Fruit fly (Drosophila melanogaster): ENCODE data around the gene Socs16D.

The Socs16D gene

dm6 chrX:17782058-17782457 lies 45.3 kb downstream of the Socs16D start (continued):
- TF ChIP-seq CG12299 (tag; optimal IDR thresholded peaks at IDR 0.05) (peak; percentile 11), insv (GFP tag; optimal IDR thresholded peaks at IDR 0.05) (no peak), ewg (GFP tag; optimal IDR thresholded peaks at IDR 0.05) (peak; percentile 15), CG2712 (tag; optimal IDR thresholded peaks at IDR 0.05) (peak; percentile 67), Aef1 (GFP tag; IDR thresholded peaks at IDR 0.05) (no peak), Lpt (GFP tag; optimal IDR thresholded peaks at IDR 0.05) (no peak), CG17361 (GFP tag; IDR thresholded peaks at IDR 0.05) (peak; percentile 58; the same call in 2 of the 3 replicates), CG7556 (GFP tag; optimal IDR thresholded peaks at IDR 0.05) (peak; percentile 65), Dek (tag; optimal IDR thresholded peaks at IDR 0.05) (no peak), CG34376 (GFP tag; optimal IDR thresholded peaks at IDR 0.05) (no peak), CG10979 (tag; optimal IDR thresholded peaks at IDR 0.05) (peak; percentile 70), CG31224 (GFP tag; IDR thresholded peaks at IDR 0.05) (no peak)

- TF ChIP-seq vvl (GFP tag; IDR thresholded peaks at IDR 0.05) (peak; percentile 19; the same call in 1 of the 2 replicates), CG8281 (tag; optimal IDR thresholded peaks at IDR 0.05) (peak; percentile 98), CG8290 (GFP tag; optimal IDR thresholded peaks at IDR 0.05) (no peak), CG8290 (tag; optimal IDR thresholded peaks at IDR 0.05) (no peak)
These were observed 46.5 kb downstream of the Socs16D start for dm6 chrX:17780834-17781233.

dm6 chrX:17780295-17780694 lies 47.1 kb downstream of the Socs16D start:
- peak; percentile 11 for TF ChIP-seq CG1602 (GFP tag; optimal IDR thresholded peaks at IDR 0.05)
- peak; percentile 20 for TF ChIP-seq CG1233 (GFP tag; optimal IDR thresholded peaks at IDR 0.05)
- TF ChIP-seq Trl (optimal IDR thresholded peaks at IDR 0.05): no peak
- no peak for TF ChIP-seq Trl (GFP tag; optimal IDR thresholded peaks at IDR 0.05)
- TF ChIP-seq sim (GFP tag; IDR thresholded peaks at IDR 0.05): no peak
- TF ChIP-seq CG17359 (tag; optimal IDR thresholded peaks at IDR 0.05): peak; percentile 3
- no peak for TF ChIP-seq Ets97D (GFP tag; optimal IDR thresholded peaks at IDR 0.05)
- TF ChIP-seq CG12236 (GFP tag; optimal IDR thresholded peaks at IDR 0.05): peak; percentile 27
- peak; percentile 10 for TF ChIP-seq gsb-n (tag; optimal IDR thresholded peaks at IDR 0.05)
- peak; percentile 40; the same call in 1 of the 3 replicates for TF ChIP-seq dysf (GFP tag; IDR thresholded peaks at IDR 0.05)
- peak; percentile 14 for TF ChIP-seq CG12659 (GFP tag; optimal IDR thresholded peaks at IDR 0.05)
- peak; percentile 16 for TF ChIP-seq Usf (GFP tag; optimal IDR thresholded peaks at IDR 0.05)
- peak; percentile 38 for TF ChIP-seq CG15696 (tag; optimal IDR thresholded peaks at IDR 0.05)
- no peak for TF ChIP-seq Gsc (GFP tag; IDR thresholded peaks at IDR 0.05)
- no peak for TF ChIP-seq CG11504 (tag; optimal IDR thresholded peaks at IDR 0.05)
- TF ChIP-seq sc (optimal IDR thresholded peaks at IDR 0.05): no peak
- peak; percentile 3 for TF ChIP-seq sc (GFP tag; optimal IDR thresholded peaks at IDR 0.05)
- TF ChIP-seq bigmax (GFP tag; optimal IDR thresholded peaks at IDR 0.05): no peak
- peak; percentile 49 for TF ChIP-seq CG6689 (GFP tag; IDR thresholded peaks at IDR 0.05)
- no peak for TF ChIP-seq E2f1 (GFP tag; IDR thresholded peaks at IDR 0.05)
- TF ChIP-seq CG17361 (GFP tag; IDR thresholded peaks at IDR 0.05): peak; percentile 80
- TF ChIP-seq ind (GFP tag; optimal IDR thresholded peaks at IDR 0.05): peak; percentile 24
- TF ChIP-seq ssp (GFP tag; IDR thresholded peaks at IDR 0.05): peak; percentile 21; the same call in 1 of the 2 replicates
- no peak for TF ChIP-seq CG6654 (GFP tag; optimal IDR thresholded peaks at IDR 0.05)
- TF ChIP-seq HLH54F (GFP tag; optimal IDR thresholded peaks at IDR 0.05): no peak
- no peak for TF ChIP-seq rib (GFP tag; IDR thresholded peaks at IDR 0.05)
- TF ChIP-seq CG12104 (GFP tag; optimal IDR thresholded peaks at IDR 0.05): no peak
- TF ChIP-seq CrebB (tag; optimal IDR thresholded peaks at IDR 0.05): no peak
- no peak for TF ChIP-seq CG17802 (tag; optimal IDR thresholded peaks at IDR 0.05)
- peak; percentile 29; the same call in 2 of the 3 replicates for TF ChIP-seq croc (GFP tag; conservative IDR thresholded peaks at IDR 0.05)
- TF ChIP-seq vfl (GFP tag; optimal IDR thresholded peaks at IDR 0.05): no peak
- TF ChIP-seq trem (tag; optimal IDR thresholded peaks at IDR 0.05): peak; percentile 30
- no peak for TF ChIP-seq Hmr (GFP tag; optimal IDR thresholded peaks at IDR 0.05)
- TF ChIP-seq CG14965 (GFP tag; optimal IDR thresholded peaks at IDR 0.05; ENCODE audit: borderline replicate concordance): no peak
- 0 out of 2 replicates have a peak, but pooled peaks have one; percentile 29 for TF ChIP-seq vvl (GFP tag; IDR thresholded peaks at IDR 0.05)
- TF ChIP-seq chif (GFP tag; optimal IDR thresholded peaks at IDR 0.05): peak; percentile 19 to 34
